Worm (Caenorhabditis elegans): Measurements from ENCODE around the gene emc-5.

DNA sequence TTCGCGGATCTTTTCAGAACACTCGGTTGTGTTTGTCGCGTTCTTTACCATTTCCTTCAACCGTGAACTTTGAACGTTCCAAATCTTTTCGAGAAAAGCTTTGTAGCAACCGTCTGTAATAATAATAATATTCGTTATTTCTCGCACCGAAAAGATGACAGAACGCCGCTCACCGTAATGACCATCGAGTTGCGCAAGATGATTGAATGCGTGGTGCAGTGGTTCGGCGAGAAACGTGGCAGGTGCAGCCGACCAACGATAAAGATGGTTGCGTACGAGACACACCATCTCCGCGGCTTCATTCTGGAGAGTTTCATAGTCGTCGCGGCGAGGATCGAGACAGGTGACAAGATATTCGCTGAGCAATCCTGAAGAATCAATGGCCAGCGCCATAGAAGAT lies 46.4 kb downstream of the emc-5 start:
- no peak for TF ChIP-seq egl-27 (tag; optimal IDR thresholded peaks at IDR 0.05)
- TF ChIP-seq C34F6.9 (tag; optimal IDR thresholded peaks at IDR 0.05) = no peak

All from whole organism, L2 larva.